Worm (Caenorhabditis elegans) whole organism, L4 larva: ENCODE results near the gene bre-2.

Source experiments
- ceh-28 ChIP-seq: fragments of 150-350 bp; optimal IDR thresholded peaks from 2 replicates; lab custom pipeline; 2014; ENCODE audit warnings: missing biosample characterization, missing genetic modification reagents, missing genetic modification characterization
- nhr-28 ChIP-seq: fragments of 150-350 bp; optimal IDR thresholded peaks from 2 replicates; lab custom pipeline; 2014; ENCODE audit warnings: missing biosample characterization, missing genetic modification characterization
- snpc-4 ChIP-seq: fragments of 150-350 bp; optimal IDR thresholded peaks from 2 replicates; lab custom pipeline; 2014; ENCODE audit warnings: missing biosample characterization, missing genetic modification characterization

DNA sequence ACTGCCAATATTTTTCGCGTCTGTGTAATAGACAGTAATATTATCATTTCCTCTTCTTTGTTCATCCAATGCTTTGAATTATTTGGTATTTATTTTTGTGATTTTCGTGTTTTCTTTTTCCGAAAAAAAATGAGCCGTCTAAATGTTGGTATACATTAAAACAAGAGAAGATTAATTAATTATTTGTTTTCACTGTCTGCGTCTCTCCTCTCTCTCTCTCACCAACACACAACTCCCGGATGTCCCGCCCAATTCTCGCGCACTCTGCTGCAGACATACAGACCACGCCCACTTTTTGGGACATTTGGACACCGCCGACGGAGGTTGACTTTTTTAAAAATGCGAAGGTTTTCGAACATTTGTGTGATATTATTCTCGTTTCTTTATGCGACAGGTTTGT, 19.9 kb downstream of the bre-2 start, which contains the start of gene zig-8:
- TF ChIP-seq nhr-28 (tag; lab: Kevin White, UChicago) (no peak), snpc-4 (tag; lab: Kevin White, UChicago) (no peak), ceh-28 (tag; lab: Kevin White, UChicago) (no peak)
